Fruit fly (Drosophila melanogaster) whole organism, embryonic: ENCODE measurements around the gene CG7565.
A peak's percentile ranks its signal among the peaks of the same experiment; 100 is the strongest.

Experiments
- CG10267 ChIP-seq: fragments of 200-800 bp; sonication (Bioruptor generic); optimal IDR thresholded peaks from 2 replicates; lab custom pipeline; 2018; ENCODE audit warnings: missing biosample characterization, mild to moderate bottlenecking, missing genetic modification characterization, moderate library complexity
- CG12155 ChIP-seq: fragments of 200-800 bp; sonication (Bioruptor generic); optimal IDR thresholded peaks from 3 replicates; lab custom pipeline; 2016; ENCODE audit warnings: missing biosample characterization, missing genetic modification characterization
- CG12299 ChIP-seq: fragments of 200-800 bp; sonication (Bioruptor generic); optimal IDR thresholded peaks from 2 replicates; lab custom pipeline; 2018; ENCODE audit warnings: missing biosample characterization, mild to moderate bottlenecking, missing genetic modification characterization
- CG12391 ChIP-seq: fragments of 200-800 bp; sonication (Bioruptor generic); optimal IDR thresholded peaks from 3 replicates; lab custom pipeline; 2018; ENCODE audit warnings: missing biosample characterization, mild to moderate bottlenecking, missing genetic modification characterization, moderate library complexity
- CG13775 ChIP-seq: fragments of 200-800 bp; sonication (Bioruptor generic); optimal IDR thresholded peaks from 3 replicates; lab custom pipeline; 2017; ENCODE audit warnings: missing biosample characterization, mild to moderate bottlenecking, missing genetic modification characterization
- CG14710 ChIP-seq: fragments of 200-800 bp; sonication (Bioruptor generic); optimal IDR thresholded peaks from 3 replicates; lab custom pipeline; 2019; ENCODE audit warnings: missing biosample characterization, mild to moderate bottlenecking, missing genetic modification characterization, moderate library complexity
- CG18262 ChIP-seq: fragments of 200-800 bp; optimal IDR thresholded peaks from 3 replicates; lab custom pipeline; 2019; ENCODE audit warnings: missing biosample characterization, mild to moderate bottlenecking, missing genetic modification characterization, moderate library complexity
- CG2116 ChIP-seq: fragments of 200-800 bp; sonication (Bioruptor generic); optimal IDR thresholded peaks from 3 replicates; lab custom pipeline; 2018; ENCODE audit warnings: missing biosample characterization, mild to moderate bottlenecking, missing genetic modification characterization
- CG33213 ChIP-seq: fragments of 200-800 bp; sonication (Bioruptor generic); optimal IDR thresholded peaks from 3 replicates; lab custom pipeline; 2016; ENCODE audit warnings: missing biosample characterization, missing genetic modification characterization
- CG6654 ChIP-seq: fragments of 200-800 bp; sonication (Bioruptor generic); optimal IDR thresholded peaks from 2 replicates; lab custom pipeline; 2017; ENCODE audit warnings: missing biosample characterization, mild to moderate bottlenecking, missing genetic modification characterization
- CG7987 ChIP-seq: fragments of 200-800 bp; sonication (Bioruptor generic); optimal IDR thresholded peaks from 2 replicates; lab custom pipeline; 2018; ENCODE audit warnings: missing biosample characterization, mild to moderate bottlenecking, missing genetic modification characterization, moderate library complexity
- CG9817 ChIP-seq: fragments of 200-800 bp; sonication (Bioruptor generic); optimal IDR thresholded peaks from 2 replicates; lab custom pipeline; 2018; ENCODE audit warnings: missing biosample characterization, mild to moderate bottlenecking, missing genetic modification characterization, moderate library complexity
- CkIIα-i1 ChIP-seq: fragments of 200-800 bp; sonication (Bioruptor generic); IDR thresholded peaks from 2 replicates; pipeline ENCODE4 v1.3.6; 2022; ENCODE audit warnings: missing biosample characterization, missing genetic modification characterization
- Dbx ChIP-seq: fragments of 200-800 bp; sonication (Bioruptor generic); IDR thresholded peaks from 3 replicates; pipeline ENCODE4 v1.3.6; 2022; ENCODE audit warnings: missing biosample characterization, missing genetic modification characterization
- Dek ChIP-seq: fragments of 200-800 bp; sonication (Bioruptor generic); optimal IDR thresholded peaks from 3 replicates; lab custom pipeline; 2019; ENCODE audit warnings: missing biosample characterization, mild to moderate bottlenecking, missing genetic modification characterization, moderate library complexity
- Dp ChIP-seq: fragments of 200-800 bp; sonication (Bioruptor generic); optimal IDR thresholded peaks from 2 replicates; lab custom pipeline; 2018; ENCODE audit warnings: missing biosample characterization, mild to moderate bottlenecking, missing genetic modification characterization, moderate library complexity
- E2f2 ChIP-seq: fragments of 200-800 bp; sonication (Bioruptor generic); IDR thresholded peaks from 2 replicates; pipeline ENCODE4 v1.3.6; 2022; ENCODE audit warnings: missing biosample characterization, missing genetic modification characterization
- Gsc ChIP-seq: fragments of 200-800 bp; sonication (Bioruptor generic); IDR thresholded peaks from 2 replicates; pipeline ENCODE4 v1.3.6; 2022; ENCODE audit warnings: missing biosample characterization, missing genetic modification characterization
- H2.0 ChIP-seq: fragments of 200-800 bp; sonication (Bioruptor generic); IDR thresholded peaks from 2 replicates; pipeline ENCODE4 v1.3.6; 2022; ENCODE audit warnings: missing biosample characterization, missing genetic modification characterization
- HLH3B ChIP-seq: fragments of 200-800 bp; sonication (Bioruptor generic); IDR thresholded peaks from 2 replicates; pipeline ENCODE4 v1.3.6; 2022; ENCODE audit warnings: missing biosample characterization, missing genetic modification characterization
- HLH4C ChIP-seq: fragments of 200-800 bp; sonication (Bioruptor generic); IDR thresholded peaks from 3 replicates; pipeline ENCODE4 v1.3.6; 2022; ENCODE audit warnings: missing biosample characterization, missing genetic modification characterization; ENCODE audit not compliant: partially characterized antibody
- Hr3 ChIP-seq: fragments of 200-800 bp; sonication (Bioruptor generic); optimal IDR thresholded peaks from 3 replicates; lab custom pipeline; 2016; ENCODE audit warnings: missing biosample characterization, missing genetic modification characterization
- Hr51 ChIP-seq, 2 experiments: fragments of 200-800 bp; sonication (Bioruptor generic); optimal IDR thresholded peaks; 2 replicates in 1 of 2; 3 replicates in 1 of 2; lab custom pipeline; 2016 to 2018; ENCODE audit warnings: missing biosample characterization in 2 of 2, missing genetic modification characterization in 2 of 2, mild to moderate bottlenecking in 1 of 2, moderate library complexity in 1 of 2
- MESR4 ChIP-seq: fragments of 200-800 bp; sonication (Bioruptor generic); optimal IDR thresholded peaks from 2 replicates; lab custom pipeline; 2018; ENCODE audit warnings: missing biosample characterization, mild to moderate bottlenecking, missing genetic modification characterization, moderate library complexity
- Nf-YC ChIP-seq: fragments of 200-800 bp; optimal IDR thresholded peaks from 3 replicates; lab custom pipeline; 2019; ENCODE audit warnings: missing biosample characterization, mild to moderate bottlenecking, missing genetic modification characterization, moderate library complexity
- Pdp1 ChIP-seq, 2 experiments: fragments of 200-800 bp; sonication (Bioruptor generic); optimal IDR thresholded peaks; 3 replicates each; lab custom pipeline; 2016; ENCODE audit warnings: missing biosample characterization in 2 of 2, missing genetic modification characterization in 2 of 2, mild to moderate bottlenecking in 1 of 2, moderate library complexity in 1 of 2
- Ravus ChIP-seq: fragments of 200-800 bp; sonication (Bioruptor generic); IDR thresholded peaks from 2 replicates; pipeline ENCODE4 v1.3.6; 2022; ENCODE audit warnings: missing biosample characterization, missing genetic modification characterization
- Side ChIP-seq: fragments of 200-800 bp; sonication (Bioruptor generic); optimal IDR thresholded peaks from 2 replicates; lab custom pipeline; 2016; ENCODE audit warnings: missing biosample characterization, missing genetic modification characterization
- ci ChIP-seq: fragments of 200-800 bp; sonication (Bioruptor generic); IDR thresholded peaks from 3 replicates; pipeline ENCODE4 v1.3.6; 2022; ENCODE audit warnings: missing biosample characterization, missing genetic modification characterization
- disco-r ChIP-seq: fragments of 200-800 bp; sonication (Bioruptor generic); optimal IDR thresholded peaks from 2 replicates; lab custom pipeline; 2016; ENCODE audit warnings: missing biosample characterization, missing genetic modification characterization
- ems ChIP-seq: fragments of 200-800 bp; sonication (Bioruptor generic); optimal IDR thresholded peaks from 3 replicates; lab custom pipeline; 2016; ENCODE audit warnings: missing biosample characterization, missing genetic modification characterization
- ftz-f1 ChIP-seq: fragments of 200-800 bp; sonication (Bioruptor generic); optimal IDR thresholded peaks from 2 replicates; lab custom pipeline; 2016; ENCODE audit warnings: missing biosample characterization, missing genetic modification characterization
- h ChIP-seq: fragments of >200 bp; optimal IDR thresholded peaks from 2 replicates; lab custom pipeline; 2017
- kah ChIP-seq: fragments of 200-800 bp; sonication (Bioruptor generic); optimal IDR thresholded peaks from 2 replicates; lab custom pipeline; 2018; ENCODE audit warnings: missing biosample characterization, mild to moderate bottlenecking, missing genetic modification characterization
- ken ChIP-seq: fragments of 200-800 bp; sonication (Bioruptor generic); IDR thresholded peaks from 3 replicates; pipeline ENCODE4 v1.3.6; 2022; ENCODE audit warnings: missing biosample characterization, missing genetic modification characterization
- lbe ChIP-seq: fragments of 200-800 bp; sonication (Bioruptor generic); optimal IDR thresholded peaks from 2 replicates; lab custom pipeline; 2016; ENCODE audit warnings: missing biosample characterization, mild to moderate bottlenecking, missing genetic modification characterization
- pb ChIP-seq: fragments of 200-800 bp; sonication (Bioruptor generic); optimal IDR thresholded peaks from 3 replicates; lab custom pipeline; 2016; ENCODE audit warnings: missing biosample characterization, missing genetic modification characterization
- phol ChIP-seq: fragments of 200-800 bp; sonication (Bioruptor generic); optimal IDR thresholded peaks from 3 replicates; lab custom pipeline; 2018; ENCODE audit warnings: missing biosample characterization, mild to moderate bottlenecking, missing genetic modification characterization, moderate library complexity
- prd ChIP-seq, 3 experiments: fragments of >200 bp in 2 of 3; fragments of 200-800 bp in 1 of 3; sonication (Bioruptor generic) in 1 of 3; optimal IDR thresholded peaks in 2 of 3; IDR thresholded peaks in 1 of 3; 2 replicates in 2 of 3; 3 replicates in 1 of 3; pipeline versions ENCODE4 v1.3.6 to Lab custom; 2017 to 2022; ENCODE audit warnings: missing biosample characterization in 1 of 3, missing genetic modification characterization in 1 of 3
- pzg ChIP-seq: fragments of 200-800 bp; sonication (Bioruptor generic); optimal IDR thresholded peaks from 3 replicates; lab custom pipeline; 2018; ENCODE audit warnings: missing biosample characterization, mild to moderate bottlenecking, missing genetic modification characterization, moderate library complexity
- schlank ChIP-seq: fragments of 200-800 bp; sonication (Bioruptor generic); optimal IDR thresholded peaks from 2 replicates; lab custom pipeline; 2018; ENCODE audit warnings: missing biosample characterization, mild to moderate bottlenecking, missing genetic modification characterization
- slbo ChIP-seq: fragments of 200-800 bp; sonication (Bioruptor generic); IDR thresholded peaks from 2 replicates; pipeline ENCODE4 v1.3.6; 2022; ENCODE audit warnings: missing biosample characterization, missing genetic modification characterization
- so ChIP-seq: fragments of 200-800 bp; sonication (Bioruptor generic); IDR thresholded peaks from 3 replicates; pipeline ENCODE4 v1.3.6; 2022; ENCODE audit warnings: missing biosample characterization, missing genetic modification characterization
- sob ChIP-seq: fragments of 200-800 bp; sonication (Bioruptor generic); IDR thresholded peaks from 2 replicates; pipeline ENCODE4 v1.3.6; 2022; ENCODE audit warnings: missing biosample characterization, missing genetic modification characterization
- stwl ChIP-seq: fragments of 200-800 bp; sonication (Bioruptor generic); optimal IDR thresholded peaks from 3 replicates; lab custom pipeline; 2018; ENCODE audit warnings: missing biosample characterization, mild to moderate bottlenecking, missing genetic modification characterization, moderate library complexity
- toy ChIP-seq: fragments of 200-800 bp; sonication (Bioruptor generic); IDR thresholded peaks from 2 replicates; pipeline ENCODE4 v1.3.6; 2022; ENCODE audit warnings: missing biosample characterization, missing genetic modification characterization
- usp ChIP-seq: fragments of >200 bp; optimal IDR thresholded peaks from 2 replicates; lab custom pipeline; 2017; ENCODE audit warnings: missing biosample characterization, missing genetic modification characterization

Gene CG7565

dm6 chr3L:8124481-8125359, 33.1 kb upstream of the CG7565 start, which contains the start of the genes CG7550 and mRpL36 (continued):
- TF ChIP-seq HLH4C (0 out of 3 replicates have a peak, but pooled peaks have one; percentile 26), prd (optimal IDR thresholded peaks at IDR 0.05; lab: Kevin White, UChicago) (no peak), prd (GFP tag; IDR thresholded peaks at IDR 0.05; lab: Robert Waterston, UW) (0 out of 3 replicates have a peak, but pooled peaks have one; percentile 16), phol (tag; lab: Kevin White, UChicago) (no peak), Hr51 (GFP tag; optimal IDR thresholded peaks at IDR 0.05; lab: Kevin White, UChicago) (peak in 1 of 2 experiments; percentile 13), MESR4 (GFP tag; lab: Kevin White, UChicago) (no peak), CG10267 (tag; lab: Kevin White, UChicago) (peak; percentile 67), E2f2 (GFP tag; lab: Robert Waterston, UW) (peak; percentile 55; the same call in 1 of the 2 replicates), pzg (GFP tag; lab: Kevin White, UChicago) (peak; percentile 10), CG2116 (GFP tag; lab: Kevin White, UChicago) (peak; percentile 21), Dp (GFP tag; lab: Kevin White, UChicago) (peak; percentile 47), Pdp1 (GFP tag; optimal IDR thresholded peaks at IDR 0.05; lab: Kevin White, UChicago) (peak in 1 of 2 experiments; percentile 91)

- TF ChIP-seq usp (GFP tag; lab: Kevin White, UChicago) (no peak), ken (GFP tag; lab: Robert Waterston, UW) (no peak), stwl (tag; lab: Kevin White, UChicago) (peak; percentile 60), CG12155 (GFP tag; lab: Kevin White, UChicago) (no peak), CG13775 (GFP tag; lab: Kevin White, UChicago) (no peak), Dbx (no peak), CG6654 (no peak), Nf-YC (tag; lab: Kevin White, UChicago) (no peak), ftz-f1 (GFP tag; lab: Kevin White, UChicago) (no peak), CG12299 (tag; lab: Kevin White, UChicago) (no peak), so (GFP tag; lab: Robert Waterston, UW) (no peak), schlank (no peak), slbo (GFP tag; lab: Robert Waterston, UW) (no peak), H2.0 (GFP tag; lab: Robert Waterston, UW) (no peak), Ravus (GFP tag; lab: Robert Waterston, UW) (no peak), ci (GFP tag; lab: Robert Waterston, UW) (0 out of 3 replicates have a peak, but pooled peaks have one; percentile 29), lbe (GFP tag; lab: Kevin White, UChicago) (peak; percentile 74), disco-r (GFP tag; lab: Kevin White, UChicago) (no peak), CG7987 (GFP tag; lab: Kevin White, UChicago) (peak; percentile 31), CG12391 (peak; percentile 18), ems (GFP tag; lab: Kevin White, UChicago) (no peak), Gsc (no peak), Side (GFP tag; lab: Kevin White, UChicago) (no peak), pb (no peak), HLH3B (no peak), CG14710 (tag; lab: Kevin White, UChicago) (peak; percentile 36), CG9817 (no peak), sob (GFP tag; lab: Robert Waterston, UW) (peak; percentile 8; the same call in 1 of the 2 replicates), toy (no peak), h (lab: Kevin White, UChicago) (no peak), CG33213 (GFP tag; lab: Kevin White, UChicago) (no peak), kah (GFP tag; lab: Kevin White, UChicago) (no peak), CG18262 (tag; lab: Kevin White, UChicago) (peak; percentile 15), Dek (tag; lab: Kevin White, UChicago) (no peak), Hr3 (no peak), CkIIα-i1 (GFP tag; lab: Robert Waterston, UW) (no peak)
Measured at dm6 chr3L:8121590-8121989, 30.0 kb upstream of the CG7565 start, which contains the start of gene ldbr. Gene ldbr, plus strand, starts transcription at chr3L:8121827.
